Fruit fly (Drosophila melanogaster) Kc167 (cell line): Measurements from ENCODE around the gene Fum4.

ENCODE experiments used
- Myc ChIP-seq: fragments of >200 bp; optimal IDR thresholded peaks from 2 replicates; lab custom pipeline; 2017; ENCODE audit warnings: missing external identifiers
- Sin3A ChIP-seq: fragments of >200 bp; optimal IDR thresholded peaks from 2 replicates; lab custom pipeline; 2018; ENCODE audit warnings: missing external identifiers
- h ChIP-seq: fragments of >200 bp; optimal IDR thresholded peaks from 3 replicates; lab custom pipeline; 2018; ENCODE audit warnings: missing external identifiers
- insv ChIP-seq: fragments of >200 bp; optimal IDR thresholded peaks from 3 replicates; lab custom pipeline; 2018; ENCODE audit warnings: missing external identifiers
- psq ChIP-seq: fragments of >200 bp; optimal IDR thresholded peaks from 2 replicates; lab custom pipeline; 2017; ENCODE audit warnings: missing external identifiers

- TF ChIP-seq Sin3A (no peak), h (lab: Kevin White, UChicago) (no peak), psq (lab: Kevin White, UChicago) (no peak), insv (lab: Kevin White, UChicago) (no peak), Myc (lab: Kevin White, UChicago) (no peak)
These were observed 14.6 kb upstream of the Fum4 start for dm6 chr2L:10205940-10206339.
